Worm (Caenorhabditis elegans) whole organism, L1 larva: ENCODE results near the gene R11H6.5.
A peak's percentile ranks its signal among the peaks of the same experiment; 100 is the strongest.

Experiments
- C16A3.4 ChIP-seq: fragments of 150-350 bp; optimal IDR thresholded peaks from 2 replicates; lab custom pipeline; 2014; ENCODE audit warnings: missing biosample characterization, missing genetic modification characterization
- C34B4.2 ChIP-seq: sonication (generic microtip); optimal IDR thresholded peaks from 2 replicates; lab custom pipeline; 2017; ENCODE audit warnings: mild to moderate bottlenecking, missing genetic modification characterization, missing compliant biosample characterization
- Y116A8C.19 ChIP-seq: sonication (generic microtip); optimal IDR thresholded peaks from 2 replicates; lab custom pipeline; 2016; ENCODE audit warnings: missing compliant biosample characterization, missing genetic modification characterization, borderline replicate concordance
- aha-1 ChIP-seq: fragments of 150-350 bp; optimal IDR thresholded peaks from 2 replicates; lab custom pipeline; 2014; ENCODE audit warnings: missing biosample characterization, missing genetic modification characterization
- blmp-1 ChIP-seq: fragments of 150-350 bp; optimal IDR thresholded peaks from 2 replicates; lab custom pipeline; 2014; ENCODE audit warnings: missing biosample characterization, missing genetic modification characterization
- ceh-90 ChIP-seq: sonication (generic microtip); optimal IDR thresholded peaks from 2 replicates; lab custom pipeline; 2016; ENCODE audit warnings: missing genetic modification characterization, missing compliant biosample characterization
- ces-1 ChIP-seq: fragments of 150-350 bp; optimal IDR thresholded peaks from 2 replicates; lab custom pipeline; 2014; ENCODE audit warnings: missing biosample characterization, missing genetic modification reagents, missing genetic modification characterization
- dsc-1 ChIP-seq: sonication (generic microtip); optimal IDR thresholded peaks from 2 replicates; lab custom pipeline; 2016; ENCODE audit warnings: mild to moderate bottlenecking, missing genetic modification characterization, missing compliant biosample characterization
- efl-3 ChIP-seq: fragments of 200-800 bp; sonication (Bioruptor generic); optimal IDR thresholded peaks from 2 replicates; lab custom pipeline; 2018; ENCODE audit warnings: mild to moderate bottlenecking, missing genetic modification characterization, missing compliant biosample characterization
- egl-13 ChIP-seq: sonication (generic microtip); optimal IDR thresholded peaks from 2 replicates; lab custom pipeline; 2016; ENCODE audit warnings: missing genotype, missing genetic modification reagents, missing genetic modification characterization, missing compliant biosample characterization
- egl-27 ChIP-seq, 2 experiments: fragments of 150-350 bp in 1 of 2; sonication (generic microtip); optimal IDR thresholded peaks; 3 replicates each; lab custom pipeline; 2017 to 2018; ENCODE audit warnings: missing biosample characterization in 2 of 2, missing genetic modification characterization in 2 of 2, missing genetic modification reagents in 2 of 2
- elt-2 ChIP-seq: sonication (generic microtip); optimal IDR thresholded peaks from 2 replicates; lab custom pipeline; 2016; ENCODE audit warnings: missing genetic modification characterization, mild to moderate bottlenecking, inconsistent platforms, missing compliant biosample characterization, missing genetic modification reagents
- elt-3 ChIP-seq, 6 experiments: fragments of 150-350 bp in 1 of 6; sonication (generic microtip); optimal IDR thresholded peaks; 2 replicates each; lab custom pipeline; 2017 to 2018; ENCODE audit warnings: missing biosample characterization in 6 of 6, missing genetic modification characterization in 6 of 6, inconsistent platforms in 1 of 6
- ets-5 ChIP-seq: fragments of 200-800 bp; sonication (Bioruptor generic); IDR thresholded peaks from 2 replicates; pipeline ENCODE4 v1.3.6; 2022; ENCODE audit warnings: missing genetic modification characterization, missing compliant biosample characterization
- grh-1 ChIP-seq: fragments of 200-800 bp; sonication (Bioruptor generic); IDR thresholded peaks from 2 replicates; pipeline ENCODE4 v1.3.6; 2022; ENCODE audit warnings: missing genetic modification reagents, missing genetic modification characterization, missing compliant biosample characterization
- jun-1 ChIP-seq: fragments of 150-350 bp; optimal IDR thresholded peaks from 2 replicates; lab custom pipeline; 2014; ENCODE audit warnings: missing biosample characterization, missing genetic modification reagents, missing genetic modification characterization
- lin-14 ChIP-seq: fragments of 200-800 bp; sonication (Bioruptor generic); optimal IDR thresholded peaks from 2 replicates; lab custom pipeline; 2018; ENCODE audit warnings: mild to moderate bottlenecking, missing genetic modification characterization, moderate library complexity, missing compliant biosample characterization
- lin-35 ChIP-seq, 2 experiments: fragments of 150-350 bp; optimal IDR thresholded peaks; 2 replicates each; lab custom pipeline; 2014; ENCODE audit warnings: missing biosample characterization in 2 of 2, missing genetic modification characterization in 2 of 2, missing genetic modification reagents in 2 of 2
- lin-39 ChIP-seq: fragments of 150-350 bp; optimal IDR thresholded peaks from 2 replicates; lab custom pipeline; 2014; ENCODE audit warnings: missing biosample characterization, missing genetic modification reagents, missing genetic modification characterization
- lsy-2 ChIP-seq, 2 experiments: fragments of 150-350 bp; optimal IDR thresholded peaks; 2 replicates each; lab custom pipeline; 2014; ENCODE audit warnings: missing biosample characterization in 2 of 2, missing genetic modification characterization in 2 of 2
- mab-9 ChIP-seq: fragments of 200-800 bp; sonication (Bioruptor generic); IDR thresholded peaks from 2 replicates; pipeline ENCODE4 v1.3.6; 2022; ENCODE audit warnings: missing genetic modification reagents, missing genetic modification characterization, missing compliant biosample characterization
- mdl-1 ChIP-seq, 2 experiments: fragments of 150-350 bp; optimal IDR thresholded peaks; 2 replicates each; lab custom pipeline; 2014 to 2017; ENCODE audit warnings: missing biosample characterization in 2 of 2, missing genetic modification characterization in 2 of 2, inconsistent platforms in 1 of 2
- mef-2 ChIP-seq: fragments of 150-350 bp; optimal IDR thresholded peaks from 2 replicates; lab custom pipeline; 2014; ENCODE audit warnings: missing biosample characterization, missing genetic modification characterization
- mep-1 ChIP-seq: fragments of 150-350 bp; optimal IDR thresholded peaks from 2 replicates; lab custom pipeline; 2014; ENCODE audit warnings: missing biosample characterization, missing genetic modification characterization
- nhr-11 ChIP-seq: fragments of 150-350 bp; optimal IDR thresholded peaks from 2 replicates; lab custom pipeline; 2014; ENCODE audit warnings: missing biosample characterization, missing genetic modification characterization
- nhr-19 ChIP-seq: fragments of 200-800 bp; sonication (Bioruptor generic); conservative IDR thresholded peaks from 2 replicates; pipeline ENCODE4 v1.3.6; 2022; ENCODE audit warnings: missing genetic modification characterization, missing compliant biosample characterization
- nhr-20 ChIP-seq: sonication (generic microtip); optimal IDR thresholded peaks from 2 replicates; lab custom pipeline; 2016; ENCODE audit warnings: mild to moderate bottlenecking, missing genetic modification characterization, missing compliant biosample characterization
- nhr-47 ChIP-seq: sonication (generic microtip); optimal IDR thresholded peaks from 2 replicates; lab custom pipeline; 2016; ENCODE audit warnings: mild to moderate bottlenecking, missing genetic modification characterization, moderate library complexity, missing compliant biosample characterization
- nhr-71 ChIP-seq: sonication (generic microtip); optimal IDR thresholded peaks from 2 replicates; lab custom pipeline; 2016; ENCODE audit warnings: mild to moderate bottlenecking, missing genetic modification characterization, moderate library complexity, missing compliant biosample characterization
- nhr-77 ChIP-seq: fragments of 150-350 bp; optimal IDR thresholded peaks from 2 replicates; lab custom pipeline; 2014; ENCODE audit warnings: missing biosample characterization, missing genetic modification characterization
- nhr-84 ChIP-seq: sonication (generic microtip); optimal IDR thresholded peaks from 2 replicates; lab custom pipeline; 2017; ENCODE audit warnings: missing biosample characterization, missing genetic modification characterization
- nhr-85 ChIP-seq: sonication (generic microtip); peaks from one replicate; lab custom pipeline; 2016; ENCODE audit warnings: missing genetic modification characterization, inconsistent platforms, missing compliant biosample characterization
- nhr-90 ChIP-seq: sonication (generic microtip); optimal IDR thresholded peaks from 2 replicates; lab custom pipeline; 2016; ENCODE audit warnings: mild to moderate bottlenecking, missing genetic modification characterization, missing compliant biosample characterization; ENCODE audit not compliant: poor library complexity
- pqm-1 ChIP-seq: sonication (generic microtip); optimal IDR thresholded peaks from 3 replicates; lab custom pipeline; 2017; ENCODE audit warnings: missing biosample characterization, missing genetic modification characterization
- skn-1 ChIP-seq: fragments of 150-350 bp; optimal IDR thresholded peaks from 2 replicates; lab custom pipeline; 2014; ENCODE audit warnings: missing biosample characterization, missing genetic modification characterization
- snu-23 ChIP-seq: sonication (generic microtip); optimal IDR thresholded peaks from 2 replicates; lab custom pipeline; 2016; ENCODE audit warnings: missing genetic modification characterization, missing compliant biosample characterization
- tbx-2 ChIP-seq: sonication (generic microtip); optimal IDR thresholded peaks from 2 replicates; lab custom pipeline; 2016; ENCODE audit warnings: missing genetic modification characterization, missing compliant biosample characterization
- tlp-1 ChIP-seq: fragments of 150-350 bp; optimal IDR thresholded peaks from 2 replicates; lab custom pipeline; 2014; ENCODE audit warnings: missing biosample characterization, missing genetic modification characterization
- unc-130 ChIP-seq: fragments of 150-350 bp; optimal IDR thresholded peaks from 2 replicates; lab custom pipeline; 2017; ENCODE audit warnings: missing biosample characterization, missing genetic modification characterization, inconsistent platforms
- vab-15 ChIP-seq: sonication (generic microtip); optimal IDR thresholded peaks from 2 replicates; lab custom pipeline; 2017; ENCODE audit warnings: missing genotype, mild to moderate bottlenecking, missing genetic modification characterization, missing compliant biosample characterization
- xbp-1 ChIP-seq: sonication (generic microtip); optimal IDR thresholded peaks from 2 replicates; lab custom pipeline; 2016; ENCODE audit warnings: missing genetic modification characterization, missing compliant biosample characterization
- zag-1 ChIP-seq: fragments of 150-350 bp; optimal IDR thresholded peaks from 2 replicates; lab custom pipeline; 2014; ENCODE audit warnings: missing biosample characterization, missing genetic modification characterization
- ztf-11 ChIP-seq, 2 experiments: sonication (generic microtip); optimal IDR thresholded peaks; 2 replicates each; lab custom pipeline; 2016 to 2017; ENCODE audit warnings: missing genetic modification characterization in 2 of 2, missing biosample characterization in 1 of 2, missing compliant biosample characterization in 1 of 2
- ztf-4 ChIP-seq: fragments of 150-350 bp; optimal IDR thresholded peaks from 2 replicates; lab custom pipeline; 2014; ENCODE audit warnings: missing biosample characterization, missing genetic modification characterization

R11H6.5 gene

DNA sequence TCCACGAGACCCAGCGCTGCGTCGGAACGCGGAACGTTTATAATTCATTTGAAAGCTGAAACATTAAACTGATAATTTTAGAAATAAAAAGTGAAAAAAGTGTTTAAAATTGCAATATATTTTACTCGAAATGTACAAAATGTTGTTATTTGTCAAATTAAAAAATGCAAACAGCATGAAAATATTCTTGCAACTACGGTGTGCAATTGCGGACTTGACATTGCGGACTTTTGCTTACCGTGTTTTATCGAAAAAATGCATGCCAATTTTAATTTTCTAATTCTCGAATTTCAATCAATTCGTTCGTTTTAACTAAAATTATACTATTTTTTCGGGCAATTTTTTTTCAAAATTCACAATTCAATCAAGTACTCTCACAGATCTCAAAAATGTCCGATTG lies at the start of gene R11H6.5, which contains the start of gene ccnk-1 (continued):
- TF ChIP-seq lin-14 (GFP tag; lab: Kevin White, UChicago) (peak; percentile 56), nhr-19 (GFP tag; lab: Robert Waterston, UW) (no peak), skn-1 (no peak), elt-2 (tag; lab: Kevin White, UChicago) (no peak), lin-35 (GFP tag; optimal IDR thresholded peaks at IDR 0.05; lab: Kevin White, UChicago) (peak; percentile 53 to 75), ztf-11 (tag; optimal IDR thresholded peaks at IDR 0.05; lab: Kevin White, UChicago) (no peak), nhr-20 (peak; percentile 44), nhr-47 (tag; lab: Kevin White, UChicago) (no peak), elt-3 (tag; optimal IDR thresholded peaks at IDR 0.05; lab: Kevin White, UChicago) (peak in 2 of 6 experiments; percentile 2 to 28), efl-3 (GFP tag; lab: Kevin White, UChicago) (no peak), tlp-1 (no peak), dsc-1 (tag; lab: Kevin White, UChicago) (no peak), C16A3.4 (tag; lab: Kevin White, UChicago) (peak; percentile 67), snu-23 (GFP tag; lab: Kevin White, UChicago) (peak; percentile 65), blmp-1 (peak; percentile 60), xbp-1 (tag; lab: Kevin White, UChicago) (peak; percentile 20), nhr-77 (tag; lab: Kevin White, UChicago) (no peak), mep-1 (tag; lab: Kevin White, UChicago) (peak; percentile 67), C34B4.2 (tag; lab: Kevin White, UChicago) (no peak), grh-1 (GFP tag; lab: Robert Waterston, UW) (no peak), ztf-4 (no peak), lin-39 (tag; lab: Kevin White, UChicago) (no peak), nhr-71 (tag; lab: Kevin White, UChicago) (no peak), mab-9 (GFP tag; lab: Robert Waterston, UW) (no peak), egl-13 (tag; lab: Kevin White, UChicago) (no peak), jun-1 (tag; lab: Kevin White, UChicago) (no peak), mef-2 (tag; lab: Kevin White, UChicago) (no peak), unc-130 (tag; lab: Kevin White, UChicago) (peak; percentile 66), egl-27 (tag; optimal IDR thresholded peaks at IDR 0.05; lab: Kevin White, UChicago) (no peak), vab-15 (tag; lab: Kevin White, UChicago) (no peak), zag-1 (tag; lab: Kevin White, UChicago) (no peak)

DNA sequence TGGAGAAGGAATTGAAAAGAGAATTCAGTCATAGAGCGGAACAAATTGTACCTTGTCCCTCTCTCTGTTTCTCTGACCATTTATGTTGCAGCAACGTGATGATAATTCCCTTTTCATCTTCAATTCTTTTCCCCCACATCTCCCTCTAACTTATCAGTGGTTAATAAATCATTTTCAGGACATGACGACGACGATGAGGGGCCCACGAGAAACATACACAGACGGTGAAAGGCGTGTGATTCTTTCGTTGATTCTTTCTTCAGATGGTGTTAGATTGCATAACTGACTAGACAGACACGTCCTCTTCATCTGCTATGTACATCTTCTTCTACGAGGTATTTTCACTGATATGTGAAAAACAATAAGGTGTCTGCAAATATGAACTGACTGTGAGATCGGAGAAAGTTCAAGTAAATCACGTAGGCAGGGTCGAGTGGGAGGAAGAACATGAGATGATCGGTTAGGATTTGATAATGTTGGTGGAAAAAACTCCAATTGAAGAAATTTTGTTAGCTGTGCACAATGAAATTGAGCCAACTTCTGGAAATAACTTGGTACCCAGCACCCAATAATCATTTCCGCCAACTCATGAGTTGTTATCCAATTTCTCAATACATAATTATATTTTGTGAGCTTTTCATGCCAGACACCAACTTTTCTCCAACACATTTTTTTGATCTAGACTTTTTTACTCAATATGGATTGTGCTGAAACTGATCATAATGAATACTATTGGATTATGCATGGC lies 48.8 kb upstream of the R11H6.5 start, which contains the start of gene srh-17:
TSS of gene srh-17 (plus strand) at position 698 of the 748 bp plus-strand sequence.
- TF ChIP-seq efl-3 (GFP tag; lab: Kevin White, UChicago): no peak
- no peak for TF ChIP-seq pqm-1
- no peak for TF ChIP-seq aha-1 (tag; lab: Kevin White, UChicago)
- no peak for TF ChIP-seq nhr-84 (tag; lab: Kevin White, UChicago)
- peak in 1 of 2 experiments; percentile 37 for TF ChIP-seq lsy-2 (tag; optimal IDR thresholded peaks at IDR 0.05; lab: Kevin White, UChicago)
- TF ChIP-seq nhr-19 (GFP tag; lab: Robert Waterston, UW): peak; percentile 43
- TF ChIP-seq nhr-20: peak; percentile 78
- peak in 1 of 2 experiments; percentile 87 for TF ChIP-seq mdl-1 (tag; optimal IDR thresholded peaks at IDR 0.05; lab: Kevin White, UChicago)
- TF ChIP-seq elt-3 (tag; optimal IDR thresholded peaks at IDR 0.05; lab: Kevin White, UChicago): peak in 5 of 6 experiments; percentile 21 to 95 (median 72)
- TF ChIP-seq blmp-1: peak; percentile 91
- TF ChIP-seq Y116A8C.19 (tag; lab: Kevin White, UChicago): no peak
- TF ChIP-seq unc-130 (tag; lab: Kevin White, UChicago): no peak
- peak; percentile 64 for TF ChIP-seq snu-23 (GFP tag; lab: Kevin White, UChicago)
- TF ChIP-seq xbp-1 (tag; lab: Kevin White, UChicago): no peak
- TF ChIP-seq tbx-2 (tag; lab: Kevin White, UChicago): peak; percentile 59
- TF ChIP-seq nhr-85 (tag; lab: Kevin White, UChicago): peak; percentile 95
- TF ChIP-seq lin-35 (GFP tag; optimal IDR thresholded peaks at IDR 0.05; lab: Kevin White, UChicago): peak in 1 of 2 experiments; percentile 74
- no peak for TF ChIP-seq nhr-11 (tag; lab: Kevin White, UChicago)
- TF ChIP-seq ceh-90 (tag; lab: Kevin White, UChicago): no peak
- no peak for TF ChIP-seq ets-5
- TF ChIP-seq lin-14 (GFP tag; lab: Kevin White, UChicago): peak; percentile 75
- peak; percentile 49 for TF ChIP-seq nhr-47 (tag; lab: Kevin White, UChicago)
- TF ChIP-seq nhr-90 (tag; lab: Kevin White, UChicago): peak; percentile 73
- TF ChIP-seq ces-1 (GFP tag; lab: Kevin White, UChicago): no peak
- peak; percentile 77 for TF ChIP-seq nhr-71 (tag; lab: Kevin White, UChicago)
- peak; percentile 50; the same call in 1 of the 2 replicates for TF ChIP-seq grh-1 (GFP tag; lab: Robert Waterston, UW)
- TF ChIP-seq skn-1: peak; percentile 1
